Fruit fly (Drosophila melanogaster) S2 (cell line): ENCODE data around the gene TfIIEbeta.

Experiments used
- CG8478 ChIP-seq: fragments of >200 bp; optimal IDR thresholded peaks from 2 replicates; lab custom pipeline; 2018
- CTCF ChIP-seq, 2 experiments: fragments of >200 bp; optimal IDR thresholded peaks; 2 replicates each; lab custom pipeline; 2018

- TF ChIP-seq CG8478 (lab: Kevin White, UChicago) (no peak), CTCF (optimal IDR thresholded peaks at IDR 0.05; lab: Kevin White, UChicago) (no peak)
Observed at dm6 chr3L:4288591-4289056, 1.8 kb downstream of the TfIIEbeta start, which contains the start of gene Hexo1.
